Worm (Caenorhabditis elegans) whole organism, L3 larva: ENCODE results near the gene R12C12.9.

Experiments
- R02D3.7 ChIP-seq: fragments of 150-350 bp; optimal IDR thresholded peaks from 2 replicates; lab custom pipeline; 2014; ENCODE audit warnings: missing biosample characterization, missing genetic modification characterization
- aly-2 ChIP-seq: fragments of 150-350 bp; optimal IDR thresholded peaks from 2 replicates; lab custom pipeline; 2014; ENCODE audit warnings: missing biosample characterization, missing genetic modification characterization
- ama-1 ChIP-seq: fragments of 150-350 bp; optimal IDR thresholded peaks from 2 replicates; lab custom pipeline; 2018
- ceh-16 ChIP-seq: sonication (generic microtip); optimal IDR thresholded peaks from 2 replicates; lab custom pipeline; 2017; ENCODE audit warnings: missing biosample characterization, missing genetic modification characterization
- ceh-82 ChIP-seq: fragments of 150-350 bp; optimal IDR thresholded peaks from 2 replicates; lab custom pipeline; 2014; ENCODE audit warnings: missing biosample characterization, missing genetic modification characterization
- ceh-9 ChIP-seq: sonication (generic microtip); optimal IDR thresholded peaks from 2 replicates; lab custom pipeline; 2018; ENCODE audit warnings: missing biosample characterization, missing genetic modification characterization
- egl-27 ChIP-seq: sonication (generic microtip); optimal IDR thresholded peaks from 4 replicates; lab custom pipeline; 2017; ENCODE audit warnings: missing biosample characterization, missing genetic modification reagents, missing genetic modification characterization
- egl-5 ChIP-seq: fragments of 150-350 bp; optimal IDR thresholded peaks from 2 replicates; lab custom pipeline; 2017; ENCODE audit warnings: missing biosample characterization, missing genetic modification reagents, missing genetic modification characterization, inconsistent platforms
- elt-3 ChIP-seq, 3 experiments: fragments of 150-350 bp in 1 of 3; sonication (generic microtip) in 2 of 3; optimal IDR thresholded peaks; 2 replicates in 2 of 3; 4 replicates in 1 of 3; lab custom pipeline; 2014 to 2017; ENCODE audit warnings: missing biosample characterization in 3 of 3, missing genetic modification characterization in 3 of 3
- fkh-10 ChIP-seq: sonication (generic microtip); optimal IDR thresholded peaks from 2 replicates; lab custom pipeline; 2017; ENCODE audit warnings: missing biosample characterization, missing genetic modification reagents, missing genetic modification characterization
- hmg-11 ChIP-seq: sonication (generic microtip); optimal IDR thresholded peaks from 2 replicates; lab custom pipeline; 2016; ENCODE audit warnings: missing genetic modification characterization, missing compliant biosample characterization
- jun-1 ChIP-seq: fragments of 150-350 bp; optimal IDR thresholded peaks from 2 replicates; lab custom pipeline; 2014; ENCODE audit warnings: missing biosample characterization, missing genetic modification reagents, missing genetic modification characterization
- lin-39 ChIP-seq: fragments of 150-350 bp; optimal IDR thresholded peaks from 2 replicates; lab custom pipeline; 2018; ENCODE audit warnings: missing biosample characterization, missing genetic modification reagents, missing genetic modification characterization
- lsy-12 ChIP-seq: sonication (generic microtip); optimal IDR thresholded peaks from 2 replicates; lab custom pipeline; 2016; ENCODE audit warnings: mild to moderate bottlenecking, missing genetic modification characterization, missing compliant biosample characterization
- nfya-1 ChIP-seq: sonication (generic microtip); optimal IDR thresholded peaks from 2 replicates; lab custom pipeline; 2017; ENCODE audit warnings: missing genetic modification characterization, mild to moderate bottlenecking, missing compliant biosample characterization, antibody characterized with exemption, moderate library complexity; ENCODE audit not compliant: insufficient read depth
- nhr-12 ChIP-seq: fragments of 150-350 bp; optimal IDR thresholded peaks from 2 replicates; lab custom pipeline; 2014; ENCODE audit warnings: missing biosample characterization, missing genetic modification characterization
- nhr-23 ChIP-seq: fragments of 150-350 bp; optimal IDR thresholded peaks from 2 replicates; lab custom pipeline; 2014; ENCODE audit warnings: missing biosample characterization, missing genetic modification reagents, missing genetic modification characterization
- nhr-237 ChIP-seq: fragments of 150-350 bp; optimal IDR thresholded peaks from 2 replicates; lab custom pipeline; 2014; ENCODE audit warnings: missing biosample characterization, missing genetic modification characterization
- nhr-25 ChIP-seq: sonication (generic microtip); optimal IDR thresholded peaks from 2 replicates; lab custom pipeline; 2017; ENCODE audit warnings: missing biosample characterization, missing genetic modification characterization
- nhr-28 ChIP-seq: fragments of 150-350 bp; optimal IDR thresholded peaks from 2 replicates; lab custom pipeline; 2014; ENCODE audit warnings: missing biosample characterization, missing genetic modification characterization
- nhr-43 ChIP-seq: sonication (generic microtip); optimal IDR thresholded peaks from 2 replicates; lab custom pipeline; 2016; ENCODE audit warnings: mild to moderate bottlenecking, missing genetic modification characterization, missing compliant biosample characterization; ENCODE audit not compliant: poor library complexity, severe bottlenecking
- nhr-77 ChIP-seq: fragments of 150-350 bp; optimal IDR thresholded peaks from 2 replicates; lab custom pipeline; 2014; ENCODE audit warnings: missing biosample characterization, missing genetic modification characterization
- pha-4 ChIP-seq: fragments of 150-350 bp; optimal IDR thresholded peaks from 2 replicates; lab custom pipeline; 2014; ENCODE audit warnings: missing biosample characterization, missing genetic modification reagents, missing genetic modification characterization
- pqm-1 ChIP-seq: fragments of 150-350 bp; optimal IDR thresholded peaks from 2 replicates; lab custom pipeline; 2017; ENCODE audit warnings: missing biosample characterization, missing genetic modification characterization, inconsistent platforms
- sea-2 ChIP-seq: fragments of 150-350 bp; sonication (generic microtip); optimal IDR thresholded peaks from 4 replicates; lab custom pipeline; 2014; ENCODE audit warnings: missing biosample characterization, missing genetic modification reagents, missing genetic modification characterization
- skn-1 ChIP-seq: fragments of 150-350 bp; optimal IDR thresholded peaks from 2 replicates; lab custom pipeline; 2014; ENCODE audit warnings: missing biosample characterization, missing genetic modification characterization
- snpc-4 ChIP-seq: fragments of 150-350 bp; optimal IDR thresholded peaks from 2 replicates; lab custom pipeline; 2014; ENCODE audit warnings: missing biosample characterization, missing genetic modification characterization
- unc-39 ChIP-seq: sonication (generic microtip); optimal IDR thresholded peaks from 4 replicates; lab custom pipeline; 2017; ENCODE audit warnings: missing biosample characterization, missing genetic modification characterization
- zag-1 ChIP-seq: fragments of 150-350 bp; optimal IDR thresholded peaks from 2 replicates; lab custom pipeline; 2014; ENCODE audit warnings: missing biosample characterization, missing genetic modification characterization
- ztf-11 ChIP-seq: fragments of 150-350 bp; optimal IDR thresholded peaks from 2 replicates; lab custom pipeline; 2014; ENCODE audit warnings: missing biosample characterization, missing genetic modification characterization
- ztf-4 ChIP-seq: fragments of 150-350 bp; optimal IDR thresholded peaks from 2 replicates; lab custom pipeline; 2014; ENCODE audit warnings: missing biosample characterization, missing genetic modification characterization

R12C12.9 gene

ce11 chrII:6047639-6048159, 22.9 kb upstream of the R12C12.9 start, which contains the start of the genes R12C12.6 and ran-5 (continued):
- TF ChIP-seq unc-39 (tag; lab: Kevin White, UChicago) (no peak), R02D3.7 (tag; lab: Kevin White, UChicago) (peak; percentile 67), egl-27 (tag; lab: Kevin White, UChicago) (no peak)

- peak; percentile 22 for TF ChIP-seq nhr-23
- TF ChIP-seq nfya-1 (tag; lab: Kevin White, UChicago), result peak; percentile 43
- peak; percentile 49 for TF ChIP-seq pha-4 (tag; lab: Kevin White, UChicago)
- peak; percentile 30 for TF ChIP-seq egl-5
- TF ChIP-seq lin-39 (tag; lab: Kevin White, UChicago), result peak; percentile 8
- TF ChIP-seq hmg-11 (tag; lab: Kevin White, UChicago), result peak; percentile 36
- no peak for TF ChIP-seq nhr-12 (tag; lab: Kevin White, UChicago)
- peak; percentile 41 for TF ChIP-seq nhr-25 (tag; lab: Kevin White, UChicago)
- TF ChIP-seq jun-1 (tag; lab: Kevin White, UChicago), result no peak
- TF ChIP-seq ceh-82 (tag; lab: Kevin White, UChicago), result no peak
Observed at ce11 chrII:6046023-6046631, 21.3 kb upstream of the R12C12.9 start.

- peak; percentile 59 for TF ChIP-seq pha-4 (tag; lab: Kevin White, UChicago)
- no peak for TF ChIP-seq ceh-16 (tag; lab: Kevin White, UChicago)
Observed at ce11 chrII:6045048-6045447, 20.3 kb upstream of the R12C12.9 start, which contains the start of gene R12C12.5. TSS of gene R12C12.5 (minus strand) at chrII:6045148.

ce11 chrII:6043166-6043565, 18.4 kb upstream of the R12C12.9 start, which contains the start of gene R12C12.10:
TSS of gene R12C12.10 (minus strand) at chrII:6043266.
- TF ChIP-seq nhr-28 (tag; lab: Kevin White, UChicago), result no peak
- no peak for TF ChIP-seq elt-3 (tag; optimal IDR thresholded peaks at IDR 0.05; lab: Kevin White, UChicago)
- no peak for TF ChIP-seq ama-1 (lab: Kevin White, UChicago)
- TF ChIP-seq nhr-12 (tag; lab: Kevin White, UChicago), result no peak
- TF ChIP-seq lsy-12, result no peak
- no peak for TF ChIP-seq zag-1 (tag; lab: Kevin White, UChicago)
- no peak for TF ChIP-seq ztf-11 (tag; lab: Kevin White, UChicago)
- TF ChIP-seq sea-2 (GFP tag; lab: Kevin White, UChicago), result no peak
- no peak for TF ChIP-seq egl-5
- no peak for TF ChIP-seq pqm-1 (tag; lab: Kevin White, UChicago)
- no peak for TF ChIP-seq jun-1 (tag; lab: Kevin White, UChicago)

ce11 chrII:6031106-6031505, 6.3 kb upstream of the R12C12.9 start, which contains the start of gene frpr-16:
TSS of gene frpr-16 (minus strand) at chrII:6031206.
- TF ChIP-seq skn-1 (no peak), hmg-11 (tag; lab: Kevin White, UChicago) (no peak), nfya-1 (tag; lab: Kevin White, UChicago) (no peak), ceh-9 (no peak), aly-2 (no peak), fkh-10 (GFP tag; lab: Kevin White, UChicago) (no peak), nhr-28 (tag; lab: Kevin White, UChicago) (no peak), unc-39 (tag; lab: Kevin White, UChicago) (no peak), nhr-237 (no peak), nhr-12 (tag; lab: Kevin White, UChicago) (no peak), nhr-77 (tag; lab: Kevin White, UChicago) (no peak), ama-1 (lab: Kevin White, UChicago) (no peak), lin-39 (tag; lab: Kevin White, UChicago) (no peak), ztf-4 (tag; lab: Kevin White, UChicago) (no peak), nhr-43 (tag; lab: Kevin White, UChicago) (no peak), pqm-1 (tag; lab: Kevin White, UChicago) (no peak), R02D3.7 (tag; lab: Kevin White, UChicago) (no peak), snpc-4 (tag; lab: Kevin White, UChicago) (no peak)
